Worm (Caenorhabditis elegans): ENCODE results near the gene nhr-150.
A peak's percentile ranks its signal among the peaks of the same experiment; 100 is the strongest.

nhr-150 gene

ce11 chrV:15499099-15499498 lies 17.8 kb upstream of the nhr-150 start:
- TF ChIP-seq nfya-2 (GFP tag; IDR thresholded peaks at IDR 0.05): no peak
- no peak for TF ChIP-seq rpc-1 (optimal IDR thresholded peaks at IDR 0.05)
- no peak for TF ChIP-seq rpc-1 (tag; optimal IDR thresholded peaks at IDR 0.05)
- TF ChIP-seq hmg-1.2 (GFP tag; IDR thresholded peaks at IDR 0.05): peak; percentile 61; the same call in 1 of the 2 replicates
- no peak for TF ChIP-seq lag-1 (GFP tag; IDR thresholded peaks at IDR 0.05)
- TF ChIP-seq T26A5.8 (tag; optimal IDR thresholded peaks at IDR 0.05): no peak
- TF ChIP-seq atf-7 (tag; optimal IDR thresholded peaks at IDR 0.05): peak; percentile 48

- TF ChIP-seq ekl-4 (GFP tag; IDR thresholded peaks at IDR 0.05) (no peak), F22D6.2 (tag; optimal IDR thresholded peaks at IDR 0.05) (no peak), somi-1 (GFP tag; optimal IDR thresholded peaks at IDR 0.05) (no peak), attf-3 (GFP tag; conservative IDR thresholded peaks at IDR 0.05) (no peak), nfya-1 (tag; optimal IDR thresholded peaks at IDR 0.05; ENCODE audit: borderline replicate concordance, insufficient read depth) (no peak), ccch-3 (GFP tag; optimal IDR thresholded peaks at IDR 0.05) (no peak), sdz-38 (tag; optimal IDR thresholded peaks at IDR 0.05) (no peak), aptf-3 (GFP tag; IDR thresholded peaks at IDR 0.05) (no peak), F39B2.1 (GFP tag; IDR thresholded peaks at IDR 0.05) (no peak), lsl-1 (GFP tag; optimal IDR thresholded peaks at IDR 0.05) (no peak), die-1 (tag; optimal IDR thresholded peaks at IDR 0.05) (no peak), B0336.3 (GFP tag; IDR thresholded peaks at IDR 0.05) (no peak)
Observed at ce11 chrV:15498434-15498833, 17.2 kb upstream of the nhr-150 start, which contains the start of gene C06B8.7. Gene C06B8.7, plus strand, starts transcription at chrV:15498734.

ce11 chrV:15497731-15498130 lies 16.5 kb upstream of the nhr-150 start:
- TF ChIP-seq Y79H2A.3 (GFP tag; conservative IDR thresholded peaks at IDR 0.05) (no peak), hmg-1.2 (GFP tag; IDR thresholded peaks at IDR 0.05) (peak; percentile 84), pha-4 (tag; optimal IDR thresholded peaks at IDR 0.05) (peak; percentile 74), rcor-1 (GFP tag; IDR thresholded peaks at IDR 0.05) (no peak), K11D2.4 (GFP tag; IDR thresholded peaks at IDR 0.05) (no peak), nhr-80 (tag; optimal IDR thresholded peaks at IDR 0.05) (peak; percentile 97), snpc-4 (GFP tag; optimal IDR thresholded peaks at IDR 0.05) (no peak), snpc-4 (tag; optimal IDR thresholded peaks at IDR 0.05) (peak in 2 of 4 experiments; percentile 27 to 54), atf-7 (tag; optimal IDR thresholded peaks at IDR 0.05) (no peak), F55B11.4 (tag; optimal IDR thresholded peaks at IDR 0.05; ENCODE audit: borderline replicate concordance, insufficient read depth) (no peak), attf-5 (GFP tag; optimal IDR thresholded peaks at IDR 0.05) (peak; percentile 65), lin-54 (GFP tag; optimal IDR thresholded peaks at IDR 0.05) (no peak)

ce11 chrV:15495169-15495568 lies 13.9 kb upstream of the nhr-150 start, which contains the start of gene srh-219:
Gene srh-219, plus strand, starts transcription at chrV:15495469.
- no peak for TF ChIP-seq gei-17 (GFP tag; optimal IDR thresholded peaks at IDR 0.05)
- no peak for TF ChIP-seq him-1 (tag; optimal IDR thresholded peaks at IDR 0.05)
- TF ChIP-seq die-1 (tag; optimal IDR thresholded peaks at IDR 0.05): no peak
- no peak for TF ChIP-seq dpff-1 (tag; optimal IDR thresholded peaks at IDR 0.05)
- no peak for TF ChIP-seq unc-62 (GFP tag; optimal IDR thresholded peaks at IDR 0.05)

ce11 chrV:15493680-15494079 lies 12.4 kb upstream of the nhr-150 start, which contains the start of gene srh-218:
Gene srh-218, plus strand, starts transcription at chrV:15493980.
- TF ChIP-seq ztf-28 (GFP tag; IDR thresholded peaks at IDR 0.05): no peak
- no peak for TF ChIP-seq Y53F4B.3 (GFP tag; IDR thresholded peaks at IDR 0.05)
- TF ChIP-seq madf-6 (GFP tag; IDR thresholded peaks at IDR 0.05): no peak
- TF ChIP-seq mcd-1 (GFP tag; IDR thresholded peaks at IDR 0.05): no peak
- TF ChIP-seq die-1 (tag; optimal IDR thresholded peaks at IDR 0.05): no peak
- no peak for TF ChIP-seq T07F8.4 (tag; optimal IDR thresholded peaks at IDR 0.05)
- no peak for TF ChIP-seq let-526 (GFP tag; IDR thresholded peaks at IDR 0.05)
- no peak for TF ChIP-seq lin-35 (GFP tag; optimal IDR thresholded peaks at IDR 0.05)

Data from whole organism, young adult.